Worm (Caenorhabditis elegans) whole organism, midembryonic: ENCODE data around the gene sec-23.

Experiments
- cog-1 ChIP-seq: sonication (generic microtip); optimal IDR thresholded peaks from 2 replicates; lab custom pipeline; 2016; ENCODE audit warnings: missing genetic modification characterization, missing compliant biosample characterization
- flt-1 ChIP-seq: fragments of 200-800 bp; sonication (Bioruptor generic); IDR thresholded peaks from 2 replicates; pipeline ENCODE4 v1.3.6; 2022; ENCODE audit warnings: missing genetic modification characterization, missing compliant biosample characterization
- med-1 ChIP-seq: sonication (generic microtip); optimal IDR thresholded peaks from 2 replicates; lab custom pipeline; 2017; ENCODE audit warnings: missing genetic modification characterization, mild to moderate bottlenecking, missing compliant biosample characterization, antibody characterized with exemption, missing genetic modification reagents; ENCODE audit not compliant: insufficient read depth
- ztf-29 ChIP-seq: fragments of 200-800 bp; sonication (Bioruptor generic); IDR thresholded peaks from 2 replicates; pipeline ENCODE4 v1.3.6; 2022; ENCODE audit warnings: missing genetic modification reagents, missing genetic modification characterization, missing compliant biosample characterization

- TF ChIP-seq cog-1 (no peak), ztf-29 (no peak), med-1 (no peak), flt-1 (GFP tag; lab: Robert Waterston, UW) (no peak)
Observed at ce11 chrV:20090698-20091313, at the start of gene sec-23, which contains the start of gene dcs-1.
